Fruit fly (Drosophila melanogaster) Kc167 (cell line): ENCODE measurements around the gene polo.

Source experiments
- Sin3A ChIP-seq: fragments of >200 bp; optimal IDR thresholded peaks from 2 replicates; lab custom pipeline; 2018; ENCODE audit warnings: missing external identifiers
- insv ChIP-seq: fragments of >200 bp; optimal IDR thresholded peaks from 3 replicates; lab custom pipeline; 2018; ENCODE audit warnings: missing external identifiers
- ttk ChIP-seq: sonication (Bioruptor generic); optimal IDR thresholded peaks from 2 replicates; lab custom pipeline; 2017; ENCODE audit warnings: missing external identifiers

DNA sequence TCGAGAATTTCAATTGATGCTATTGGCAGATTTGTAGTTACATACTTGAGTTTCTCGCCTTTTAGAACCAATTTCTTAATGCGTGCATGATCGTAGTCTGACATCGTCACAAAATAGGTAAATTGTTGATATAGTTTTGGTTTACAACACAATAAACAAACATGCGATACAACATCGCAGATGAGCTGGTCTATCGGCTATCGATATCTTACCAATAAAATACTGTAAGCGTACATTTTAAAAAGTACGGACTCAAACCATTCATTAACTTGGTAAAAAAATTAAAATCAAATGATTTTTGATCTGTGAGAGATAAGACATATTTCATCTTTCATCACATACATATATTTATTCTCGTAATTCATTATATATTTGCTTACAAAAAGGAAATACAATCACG is 12.7 kb upstream of the polo start, which contains the start of gene FRG1:
- TF ChIP-seq Sin3A (lab: Kevin White, UChicago) (no peak), insv (lab: Kevin White, UChicago) (no peak), ttk (no peak)
